Fruit fly (Drosophila melanogaster) whole organism, embryonic: ENCODE data around the gene TbCMF46.

ENCODE experiments used
- Aef1 ChIP-seq: fragments of 200-800 bp; sonication (Bioruptor generic); IDR thresholded peaks from 3 replicates; pipeline ENCODE4 v1.3.6; 2022; ENCODE audit warnings: missing biosample characterization, missing genetic modification characterization
- CG10543 ChIP-seq: fragments of 200-800 bp; sonication (Bioruptor generic); optimal IDR thresholded peaks from 3 replicates; lab custom pipeline; 2017; ENCODE audit warnings: missing biosample characterization, mild to moderate bottlenecking, missing genetic modification characterization, moderate library complexity
- CG10565 ChIP-seq: fragments of 200-800 bp; sonication (Bioruptor generic); optimal IDR thresholded peaks from 3 replicates; lab custom pipeline; 2016; ENCODE audit warnings: missing biosample characterization, mild to moderate bottlenecking, missing genetic modification characterization
- CG11560 ChIP-seq: fragments of 200-800 bp; sonication (Bioruptor generic); IDR thresholded peaks from 3 replicates; pipeline ENCODE4 v1.3.6; 2022; ENCODE audit warnings: missing biosample characterization, missing genetic modification characterization
- CG11723 ChIP-seq: fragments of 200-800 bp; sonication (Bioruptor generic); optimal IDR thresholded peaks from 2 replicates; lab custom pipeline; 2017; ENCODE audit warnings: missing biosample characterization, mild to moderate bottlenecking, missing genetic modification characterization
- CG12155 ChIP-seq: fragments of 200-800 bp; sonication (Bioruptor generic); optimal IDR thresholded peaks from 3 replicates; lab custom pipeline; 2016; ENCODE audit warnings: missing biosample characterization, missing genetic modification characterization
- CG12659 ChIP-seq: fragments of 200-800 bp; sonication (Bioruptor generic); optimal IDR thresholded peaks from 3 replicates; lab custom pipeline; 2017; ENCODE audit warnings: mild to moderate bottlenecking, missing biosample characterization, missing genetic modification reagents, missing genetic modification characterization
- CG13894 ChIP-seq: fragments of 200-800 bp; sonication (Bioruptor generic); optimal IDR thresholded peaks from 3 replicates; lab custom pipeline; 2018; ENCODE audit warnings: missing biosample characterization, mild to moderate bottlenecking, missing genetic modification characterization, moderate library complexity
- CG14965 ChIP-seq: fragments of 200-800 bp; sonication (Bioruptor generic); optimal IDR thresholded peaks from 2 replicates; lab custom pipeline; 2016; ENCODE audit warnings: missing biosample characterization, missing genetic modification characterization, borderline replicate concordance
- CG15011 ChIP-seq: fragments of 200-800 bp; sonication (Bioruptor generic); optimal IDR thresholded peaks from 3 replicates; lab custom pipeline; 2018; ENCODE audit warnings: missing biosample characterization, mild to moderate bottlenecking, missing genetic modification characterization
- CG17612 ChIP-seq: fragments of 200-800 bp; sonication (Bioruptor generic); IDR thresholded peaks from 2 replicates; pipeline ENCODE4 v1.3.6; 2022; ENCODE audit warnings: missing biosample characterization, missing genetic modification characterization
- CG18599 ChIP-seq: fragments of 200-800 bp; sonication (Bioruptor generic); optimal IDR thresholded peaks from 3 replicates; lab custom pipeline; 2017; ENCODE audit warnings: missing biosample characterization, missing genetic modification characterization, mild to moderate bottlenecking, moderate library complexity, missing genetic modification reagents
- CG4404 ChIP-seq: fragments of 200-800 bp; sonication (Bioruptor generic); IDR thresholded peaks from 2 replicates; pipeline ENCODE4 v1.3.6; 2022; ENCODE audit warnings: missing biosample characterization, missing genetic modification characterization
- CG4820 ChIP-seq: fragments of 200-800 bp; sonication (Bioruptor generic); optimal IDR thresholded peaks from 3 replicates; lab custom pipeline; 2016; ENCODE audit warnings: missing biosample characterization, missing genetic modification characterization
- CG6854 ChIP-seq: fragments of 200-800 bp; sonication (Bioruptor generic); optimal IDR thresholded peaks from 3 replicates; lab custom pipeline; 2017; ENCODE audit warnings: missing biosample characterization, mild to moderate bottlenecking, missing genetic modification characterization
- CG8281 ChIP-seq: fragments of 200-800 bp; sonication (Bioruptor generic); optimal IDR thresholded peaks from 2 replicates; lab custom pipeline; 2018; ENCODE audit warnings: missing biosample characterization, mild to moderate bottlenecking, missing genetic modification characterization, moderate library complexity
- CG9609 ChIP-seq: fragments of 200-800 bp; sonication (Bioruptor generic); optimal IDR thresholded peaks from 3 replicates; lab custom pipeline; 2016; ENCODE audit warnings: missing biosample characterization, missing genetic modification characterization
- CkIIα-i1 ChIP-seq: fragments of 200-800 bp; sonication (Bioruptor generic); IDR thresholded peaks from 2 replicates; pipeline ENCODE4 v1.3.6; 2022; ENCODE audit warnings: missing biosample characterization, missing genetic modification characterization
- Ets97D ChIP-seq: fragments of 200-800 bp; sonication (Bioruptor generic); optimal IDR thresholded peaks from 3 replicates; lab custom pipeline; 2016; ENCODE audit warnings: missing biosample characterization, missing genetic modification characterization
- Gsc ChIP-seq: fragments of 200-800 bp; sonication (Bioruptor generic); IDR thresholded peaks from 2 replicates; pipeline ENCODE4 v1.3.6; 2022; ENCODE audit warnings: missing biosample characterization, missing genetic modification characterization
- HLH4C ChIP-seq: fragments of 200-800 bp; sonication (Bioruptor generic); IDR thresholded peaks from 3 replicates; pipeline ENCODE4 v1.3.6; 2022; ENCODE audit warnings: missing biosample characterization, missing genetic modification characterization; ENCODE audit not compliant: partially characterized antibody
- HLH54F ChIP-seq: fragments of 200-800 bp; sonication (Bioruptor generic); optimal IDR thresholded peaks from 3 replicates; lab custom pipeline; 2016; ENCODE audit warnings: missing biosample characterization, missing genetic modification characterization
- Hsf ChIP-seq: fragments of 200-800 bp; sonication (Bioruptor generic); optimal IDR thresholded peaks from 3 replicates; lab custom pipeline; 2016; ENCODE audit warnings: missing biosample characterization, missing genetic modification characterization
- MTF-1 ChIP-seq: fragments of 200-800 bp; sonication (Bioruptor generic); optimal IDR thresholded peaks from 2 replicates; lab custom pipeline; 2018; ENCODE audit warnings: missing biosample characterization, mild to moderate bottlenecking, missing genetic modification characterization, borderline replicate concordance
- Mes4 ChIP-seq: fragments of 200-800 bp; sonication (Bioruptor generic); optimal IDR thresholded peaks from 2 replicates; lab custom pipeline; 2016; ENCODE audit warnings: missing biosample characterization, missing genetic modification characterization
- Xbp1 ChIP-seq: fragments of 200-800 bp; sonication (Bioruptor generic); optimal IDR thresholded peaks from 3 replicates; lab custom pipeline; 2016; ENCODE audit warnings: missing biosample characterization, mild to moderate bottlenecking, missing genetic modification characterization
- bcd ChIP-seq: fragments of 200-800 bp; sonication (Bioruptor generic); optimal IDR thresholded peaks from 2 replicates; lab custom pipeline; 2017; ENCODE audit warnings: missing biosample characterization, mild to moderate bottlenecking, missing genetic modification characterization
- bigmax ChIP-seq: fragments of 200-800 bp; sonication (Bioruptor generic); optimal IDR thresholded peaks from 2 replicates; lab custom pipeline; 2018; ENCODE audit warnings: missing biosample characterization, mild to moderate bottlenecking, missing genetic modification characterization
- dimm ChIP-seq: fragments of 200-800 bp; sonication (Bioruptor generic); IDR thresholded peaks from 2 replicates; pipeline ENCODE4 v1.3.6; 2022; ENCODE audit warnings: missing biosample characterization, missing genetic modification characterization
- dmrt11E ChIP-seq: fragments of 200-800 bp; sonication (Bioruptor generic); optimal IDR thresholded peaks from 3 replicates; lab custom pipeline; 2018; ENCODE audit warnings: missing biosample characterization, mild to moderate bottlenecking, missing genetic modification characterization, moderate library complexity
- exex ChIP-seq: fragments of 200-800 bp; sonication (Bioruptor generic); optimal IDR thresholded peaks from 4 replicates; lab custom pipeline; 2018; ENCODE audit warnings: missing biosample characterization, mild to moderate bottlenecking, missing genetic modification characterization, moderate library complexity
- fd96Cb ChIP-seq: fragments of 200-800 bp; sonication (Bioruptor generic); optimal IDR thresholded peaks from 2 replicates; lab custom pipeline; 2018; ENCODE audit warnings: missing biosample characterization, mild to moderate bottlenecking, missing genetic modification characterization, moderate library complexity
- gcm2 ChIP-seq: fragments of 200-800 bp; sonication (Bioruptor generic); optimal IDR thresholded peaks from 2 replicates; lab custom pipeline; 2016; ENCODE audit warnings: missing biosample characterization, missing genetic modification characterization
- gt ChIP-seq: fragments of 200-800 bp; sonication (Bioruptor generic); IDR thresholded peaks from 2 replicates; pipeline ENCODE4 v1.3.6; 2022; ENCODE audit warnings: missing biosample characterization, missing genetic modification characterization
- jigr1 ChIP-seq: fragments of 200-800 bp; sonication (Bioruptor generic); IDR thresholded peaks from 3 replicates; pipeline ENCODE4 v1.3.6; 2022; ENCODE audit warnings: missing biosample characterization, missing genetic modification characterization
- mld ChIP-seq: fragments of 200-800 bp; sonication (Bioruptor generic); IDR thresholded peaks from 3 replicates; pipeline ENCODE4 v1.3.6; 2022; ENCODE audit warnings: missing biosample characterization, missing genetic modification characterization; ENCODE audit not compliant: partially characterized antibody
- nom ChIP-seq: fragments of 200-800 bp; sonication (Bioruptor generic); optimal IDR thresholded peaks from 2 replicates; lab custom pipeline; 2017; ENCODE audit warnings: missing biosample characterization, missing genetic modification characterization, mild to moderate bottlenecking, moderate library complexity, missing genetic modification reagents
- oc ChIP-seq: fragments of 200-800 bp; sonication (Bioruptor generic); optimal IDR thresholded peaks from 2 replicates; lab custom pipeline; 2018; ENCODE audit warnings: missing biosample characterization, mild to moderate bottlenecking, missing genetic modification characterization, moderate library complexity
- otp ChIP-seq: fragments of 200-800 bp; sonication (Bioruptor generic); IDR thresholded peaks from 3 replicates; pipeline ENCODE4, ENCODE4 v1.3.6; 2022; ENCODE audit warnings: missing biosample characterization, missing genetic modification characterization
- peb ChIP-seq: fragments of 200-800 bp; sonication (Bioruptor generic); IDR thresholded peaks from 2 replicates; pipeline ENCODE4 v1.3.6; 2022; ENCODE audit warnings: missing biosample characterization, missing genetic modification characterization
- pho ChIP-seq: fragments of 200-800 bp; sonication (Bioruptor generic); optimal IDR thresholded peaks from 2 replicates; lab custom pipeline; 2016; ENCODE audit warnings: missing biosample characterization, missing genetic modification characterization
- salm ChIP-seq: fragments of 200-800 bp; sonication (Bioruptor generic); optimal IDR thresholded peaks from 2 replicates; lab custom pipeline; 2018; ENCODE audit warnings: missing biosample characterization, mild to moderate bottlenecking, missing genetic modification characterization
- slp2 ChIP-seq: fragments of 200-800 bp; sonication (Bioruptor generic); optimal IDR thresholded peaks from 2 replicates; lab custom pipeline; 2016; ENCODE audit warnings: missing biosample characterization, missing genetic modification characterization
- sqz ChIP-seq: fragments of 200-800 bp; sonication (Bioruptor generic); optimal IDR thresholded peaks from 3 replicates; lab custom pipeline; 2018; ENCODE audit warnings: missing biosample characterization, mild to moderate bottlenecking, missing genetic modification characterization
- sr ChIP-seq: fragments of 200-800 bp; sonication (Bioruptor generic); IDR thresholded peaks from 3 replicates; pipeline ENCODE4 v1.3.6; 2022; ENCODE audit warnings: missing biosample characterization, missing genetic modification characterization
- tna ChIP-seq: fragments of 200-800 bp; sonication (Bioruptor generic); IDR thresholded peaks from 2 replicates; pipeline ENCODE4 v1.3.6; 2022; ENCODE audit warnings: missing biosample characterization, missing genetic modification characterization; ENCODE audit not compliant: partially characterized antibody
- ttk ChIP-seq: fragments of 200-800 bp; sonication (Bioruptor generic); IDR thresholded peaks from 2 replicates; pipeline ENCODE4 v2.1.2; 2022; ENCODE audit warnings: missing biosample characterization, missing genetic modification characterization
- vvl ChIP-seq: fragments of 200-800 bp; sonication (Bioruptor generic); IDR thresholded peaks from 2 replicates; pipeline ENCODE4 v1.3.6; 2022; ENCODE audit warnings: missing biosample characterization, missing genetic modification characterization

TbCMF46 gene

DNA sequence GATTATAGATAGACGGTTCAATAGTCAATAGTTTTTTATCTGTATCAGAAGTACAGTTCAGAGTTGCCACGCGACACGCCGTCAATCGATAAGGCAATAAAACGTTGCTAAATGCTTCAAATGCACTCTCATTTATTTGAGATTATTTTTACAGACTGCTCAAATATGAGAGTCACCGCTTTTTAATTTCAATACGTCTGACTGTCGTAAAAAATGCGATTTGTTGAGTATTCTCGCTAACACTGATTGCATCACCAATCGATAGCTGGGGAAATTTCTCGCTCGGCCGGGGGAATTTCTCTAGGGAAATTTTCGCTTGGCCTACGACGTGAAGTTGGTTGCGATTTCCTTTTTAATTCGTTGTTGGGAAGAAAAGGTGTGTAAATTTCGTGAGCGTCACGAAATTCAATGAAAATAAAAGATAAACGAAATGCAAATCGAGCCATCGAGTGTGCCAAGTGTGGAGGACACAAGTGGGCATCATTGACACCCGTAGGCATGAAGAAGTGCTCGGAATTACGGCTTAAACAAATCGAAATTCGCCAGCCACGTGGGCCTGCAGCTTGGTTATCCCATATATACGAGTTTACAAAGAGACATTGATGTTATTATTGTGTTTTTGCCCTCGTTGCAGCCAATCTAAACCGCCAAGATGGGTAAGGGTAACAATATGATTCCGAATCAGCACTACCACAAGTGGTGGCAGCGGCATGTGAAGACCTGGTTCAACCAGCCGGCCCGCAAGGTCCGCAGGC lies 42.5 kb upstream of the TbCMF46 start, which contains the start of the genes Dref and RpL13 (continued):
- TF ChIP-seq vvl (GFP tag; lab: Robert Waterston, UW) (peak; percentile 90), CG17612 (GFP tag; lab: Robert Waterston, UW) (peak; percentile 73; the same call in 1 of the 2 replicates), tna (peak; percentile 75; the same call in 1 of the 2 replicates), CG10565 (GFP tag; lab: Kevin White, UChicago) (no peak), bcd (GFP tag; lab: Kevin White, UChicago) (peak; percentile 91), HLH4C (GFP tag; lab: Robert Waterston, UW) (peak; percentile 90; the same call in 2 of the 3 replicates), CG6854 (GFP tag; lab: Kevin White, UChicago) (peak; percentile 94), Ets97D (GFP tag; lab: Kevin White, UChicago) (peak; percentile 99), CG14965 (GFP tag; lab: Kevin White, UChicago) (no peak), nom (GFP tag; lab: Kevin White, UChicago) (peak; percentile 92), gcm2 (GFP tag; lab: Kevin White, UChicago) (peak; percentile 80), salm (peak; percentile 84), bigmax (GFP tag; lab: Kevin White, UChicago) (peak; percentile 83), CG11560 (tag; lab: Robert Waterston, UW) (0 out of 3 replicates have a peak, but pooled peaks have one; percentile 11), peb (GFP tag; lab: Robert Waterston, UW) (peak; percentile 50; the same call in 1 of the 2 replicates), CG10543 (GFP tag; lab: Kevin White, UChicago) (peak; percentile 98), gt (GFP tag; lab: Robert Waterston, UW) (0 out of 2 replicates have a peak, but pooled peaks have one; percentile 16), otp (GFP tag; lab: Robert Waterston, UW) (peak; percentile 93), sr (GFP tag; lab: Robert Waterston, UW) (peak; percentile 85; the same call in 2 of the 3 replicates), pho (GFP tag; lab: Kevin White, UChicago) (peak; percentile 89), MTF-1 (GFP tag; lab: Kevin White, UChicago) (peak; percentile 96), HLH54F (peak; percentile 80), dmrt11E (peak; percentile 70), CG18599 (GFP tag; lab: Kevin White, UChicago) (peak; percentile 92), CG11723 (peak; percentile 91), Gsc (no peak), ttk (GFP tag; lab: Robert Waterston, UW) (peak; percentile 44), CkIIα-i1 (peak; percentile 3; the same call in 1 of the 2 replicates), Mes4 (GFP tag; lab: Kevin White, UChicago) (peak; percentile 95), CG15011 (peak; percentile 90), CG12659 (GFP tag; lab: Kevin White, UChicago) (peak; percentile 95), fd96Cb (tag; lab: Kevin White, UChicago) (peak; percentile 40), CG4404 (GFP tag; lab: Robert Waterston, UW) (peak; percentile 26; the same call in 1 of the 2 replicates), sqz (GFP tag; lab: Kevin White, UChicago) (peak; percentile 96), Aef1 (GFP tag; lab: Robert Waterston, UW) (peak; percentile 47), Hsf (peak; percentile 81), exex (peak; percentile 75), jigr1 (GFP tag; lab: Robert Waterston, UW) (no peak), CG9609 (GFP tag; lab: Kevin White, UChicago) (peak; percentile 72), CG13894 (peak; percentile 85), CG12155 (GFP tag; lab: Kevin White, UChicago) (peak; percentile 69), CG8281 (tag; lab: Kevin White, UChicago) (peak; percentile 70), slp2 (GFP tag; lab: Kevin White, UChicago) (peak; percentile 90), CG4820 (peak; percentile 54), oc (tag; lab: Kevin White, UChicago) (peak; percentile 60), Xbp1 (GFP tag; lab: Kevin White, UChicago) (peak; percentile 77), mld (no peak), dimm (GFP tag; lab: Robert Waterston, UW) (no peak; the same call in 1 of the 2 replicates)
